Worm (Caenorhabditis elegans) whole organism, L4/young adult: ENCODE data around the gene F59A6.12.

ENCODE experiments used
- dao-5 ChIP-seq: sonication (generic microtip); optimal IDR thresholded peaks from 2 replicates; lab custom pipeline; 2016; ENCODE audit warnings: missing genotype, missing genetic modification characterization, moderate library complexity, missing compliant biosample characterization
- him-1 ChIP-seq: sonication (generic microtip); optimal IDR thresholded peaks from 2 replicates; lab custom pipeline; 2016; ENCODE audit warnings: missing genotype, missing genetic modification reagents, missing genetic modification characterization, missing compliant biosample characterization

- TF ChIP-seq him-1 (tag; lab: Kevin White, UChicago) (no peak), dao-5 (tag; lab: Kevin White, UChicago) (no peak)
Observed at ce11 chrII:5039912-5040311, 28.0 kb upstream of the F59A6.12 start, which contains the start of gene golg-2.
